Fruit fly (Drosophila melanogaster) whole organism, adult: Measurements from ENCODE around the gene CG31010.

Experiments used
- CG11617 ChIP-seq: fragments of 200-800 bp; sonication (Bioruptor generic); optimal IDR thresholded peaks from 2 replicates; lab custom pipeline; 2017; ENCODE audit warnings: mild to moderate bottlenecking, missing biosample characterization, missing genetic modification reagents, missing genetic modification characterization
- CG12768 ChIP-seq: fragments of 200-800 bp; sonication (Bioruptor generic); optimal IDR thresholded peaks from 2 replicates; lab custom pipeline; 2017; ENCODE audit warnings: missing biosample characterization, missing genetic modification characterization, mild to moderate bottlenecking, moderate library complexity, missing genetic modification reagents
- CG14711 ChIP-seq: fragments of 200-800 bp; sonication (Bioruptor generic); optimal IDR thresholded peaks from 2 replicates; lab custom pipeline; 2018; ENCODE audit warnings: missing biosample characterization, mild to moderate bottlenecking, missing genetic modification characterization, moderate library complexity
- CG1620 ChIP-seq: fragments of 200-800 bp; sonication (Bioruptor generic); optimal IDR thresholded peaks from 2 replicates; lab custom pipeline; 2016; ENCODE audit warnings: missing biosample characterization, missing genetic modification characterization
- CG33017 ChIP-seq: fragments of 200-800 bp; sonication (Bioruptor generic); optimal IDR thresholded peaks from 2 replicates; lab custom pipeline; 2018; ENCODE audit warnings: missing biosample characterization, mild to moderate bottlenecking, missing genetic modification characterization, moderate library complexity
- CG5204 ChIP-seq: fragments of 200-800 bp; sonication (Bioruptor generic); optimal IDR thresholded peaks from 2 replicates; lab custom pipeline; 2016; ENCODE audit warnings: missing biosample characterization, missing genetic modification characterization
- CG7045 ChIP-seq: fragments of 200-800 bp; sonication (Bioruptor generic); optimal IDR thresholded peaks from 2 replicates; lab custom pipeline; 2017; ENCODE audit warnings: missing biosample characterization, mild to moderate bottlenecking, missing genetic modification characterization
- CG7101 ChIP-seq: fragments of 200-800 bp; sonication (Bioruptor generic); optimal IDR thresholded peaks from 2 replicates; lab custom pipeline; 2018; ENCODE audit warnings: missing biosample characterization, mild to moderate bottlenecking, missing genetic modification characterization, moderate library complexity
- Crg-1 ChIP-seq: fragments of 200-800 bp; sonication (Bioruptor generic); optimal IDR thresholded peaks from 2 replicates; lab custom pipeline; 2016; ENCODE audit warnings: missing biosample characterization, missing genetic modification characterization
- Hr96 ChIP-seq: fragments of 200-800 bp; sonication (Bioruptor generic); optimal IDR thresholded peaks from 2 replicates; lab custom pipeline; 2016; ENCODE audit warnings: missing biosample characterization, missing genetic modification characterization
- Mnt ChIP-seq: fragments of 200-800 bp; sonication (Bioruptor generic); optimal IDR thresholded peaks from 2 replicates; lab custom pipeline; 2016; ENCODE audit warnings: missing biosample characterization, mild to moderate bottlenecking, missing genetic modification characterization
- bab1 ChIP-seq: fragments of 200-800 bp; sonication (Bioruptor generic); optimal IDR thresholded peaks from 3 replicates; lab custom pipeline; 2019; ENCODE audit warnings: missing biosample characterization, mild to moderate bottlenecking, missing genetic modification characterization, moderate library complexity
- cic ChIP-seq: fragments of 200-800 bp; sonication (Bioruptor generic); optimal IDR thresholded peaks from 2 replicates; lab custom pipeline; 2017; ENCODE audit warnings: missing biosample characterization, mild to moderate bottlenecking, missing genetic modification characterization, moderate library complexity
- cnc ChIP-seq, 2 experiments: fragments of >200 bp; optimal IDR thresholded peaks; 2 replicates each; lab custom pipeline; 2017
- kay ChIP-seq: fragments of 200-800 bp; sonication (Bioruptor generic); peaks from one replicate; lab custom pipeline; 2016; ENCODE audit warnings: missing biosample characterization, missing genetic modification characterization, borderline replicate concordance
- ovo ChIP-seq: fragments of 200-800 bp; sonication (Bioruptor generic); optimal IDR thresholded peaks from 2 replicates; lab custom pipeline; 2016; ENCODE audit warnings: missing biosample characterization, missing genetic modification characterization
- pad ChIP-seq: fragments of 200-800 bp; sonication (Bioruptor generic); optimal IDR thresholded peaks from 3 replicates; lab custom pipeline; 2017; ENCODE audit warnings: missing biosample characterization, missing genetic modification characterization, mild to moderate bottlenecking, moderate library complexity, missing genetic modification reagents
- tj ChIP-seq: fragments of 200-800 bp; sonication (Bioruptor generic); optimal IDR thresholded peaks from 3 replicates; lab custom pipeline; 2017; ENCODE audit warnings: missing biosample characterization, mild to moderate bottlenecking, missing genetic modification characterization, moderate library complexity
- toe ChIP-seq: fragments of 200-800 bp; sonication (Bioruptor generic); optimal IDR thresholded peaks from 2 replicates; lab custom pipeline; 2016; ENCODE audit warnings: missing biosample characterization, missing genetic modification characterization

The CG31010 gene

DNA sequence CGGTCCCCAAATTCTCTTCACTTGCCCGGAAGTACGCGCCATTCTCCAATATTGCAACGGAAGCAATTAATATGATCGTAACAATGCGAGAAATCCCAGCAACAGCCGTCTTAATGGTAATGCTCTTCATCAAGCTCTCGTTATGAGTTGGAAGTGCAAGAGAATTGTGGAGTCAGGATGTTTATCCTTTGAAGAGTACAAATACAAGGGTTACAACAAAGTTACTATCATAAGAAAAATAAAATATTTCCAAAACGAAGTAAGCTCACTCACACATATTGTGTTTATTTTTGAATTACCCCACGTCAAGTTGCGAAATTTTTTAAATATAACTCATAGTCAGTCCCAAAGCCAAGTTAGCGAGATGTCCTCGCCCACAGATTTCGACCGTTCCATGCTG lies 36.7 kb upstream of the CG31010 start, which contains the start of gene CG15543:
Gene CG15543 (plus strand): TSS at position 301 of the 400 bp plus-strand sequence.
- TF ChIP-seq CG12768 (GFP tag; lab: Kevin White, UChicago) (no peak), kay (GFP tag; lab: Kevin White, UChicago) (no peak), Mnt (GFP tag; lab: Kevin White, UChicago) (no peak), CG5204 (GFP tag; lab: Kevin White, UChicago) (no peak), CG7101 (tag; lab: Kevin White, UChicago) (no peak), ovo (GFP tag; lab: Kevin White, UChicago) (no peak), bab1 (GFP tag; lab: Kevin White, UChicago) (no peak), CG33017 (tag; lab: Kevin White, UChicago) (no peak), tj (GFP tag; lab: Kevin White, UChicago) (no peak), Crg-1 (GFP tag; lab: Kevin White, UChicago) (no peak)

DNA sequence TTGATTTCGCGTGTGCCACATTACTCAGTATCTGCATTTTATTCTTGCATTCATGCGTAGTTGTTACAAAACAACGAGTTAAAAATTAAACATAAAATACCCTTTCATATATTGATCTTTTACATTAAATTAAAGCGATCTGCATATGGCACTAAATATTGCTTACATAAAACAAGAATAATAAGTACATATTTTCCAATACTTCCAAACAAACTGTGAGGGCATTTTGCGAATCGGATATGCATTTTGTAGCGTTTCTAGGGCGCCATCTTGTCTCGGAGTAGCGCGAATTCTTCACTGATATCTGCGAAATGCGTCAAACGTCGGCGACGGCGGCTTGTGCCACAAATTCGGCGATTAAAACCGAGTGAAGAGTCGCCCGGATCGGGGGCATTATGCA lies 35.5 kb upstream of the CG31010 start:
- TF ChIP-seq CG1620 (GFP tag; lab: Kevin White, UChicago) = no peak
- no peak for TF ChIP-seq CG14711 (tag; lab: Kevin White, UChicago)
- TF ChIP-seq Crg-1 (GFP tag; lab: Kevin White, UChicago) = no peak
- no peak for TF ChIP-seq Hr96 (GFP tag; lab: Kevin White, UChicago)
- no peak for TF ChIP-seq CG11617 (GFP tag; lab: Kevin White, UChicago)
- TF ChIP-seq ovo (GFP tag; lab: Kevin White, UChicago) = no peak
- TF ChIP-seq toe (GFP tag; lab: Kevin White, UChicago) = no peak
- no peak for TF ChIP-seq kay (GFP tag; lab: Kevin White, UChicago)
- TF ChIP-seq cic = no peak
- no peak for TF ChIP-seq Mnt (GFP tag; lab: Kevin White, UChicago)
- no peak for TF ChIP-seq CG12768 (GFP tag; lab: Kevin White, UChicago)
- TF ChIP-seq bab1 (GFP tag; lab: Kevin White, UChicago) = no peak

DNA sequence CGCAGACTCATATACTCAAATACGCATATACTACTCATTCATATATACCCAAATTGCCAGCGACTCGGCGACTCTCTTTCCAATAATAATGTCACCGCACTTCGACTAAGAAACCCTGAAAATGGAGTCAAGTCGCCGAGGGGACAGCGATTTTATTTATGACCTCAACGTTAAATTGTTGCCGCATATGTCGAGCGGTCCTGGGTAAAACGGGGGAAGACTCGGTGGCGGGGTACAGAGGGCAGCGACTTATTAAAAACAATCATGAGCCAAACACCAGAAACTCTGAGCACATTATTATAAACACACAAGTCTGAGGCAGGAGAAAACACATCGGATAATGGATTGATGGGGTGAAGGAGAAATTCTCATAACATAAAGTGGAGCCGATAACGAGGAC lies 29.1 kb upstream of the CG31010 start:
- TF ChIP-seq kay (GFP tag; lab: Kevin White, UChicago) (no peak), CG5204 (GFP tag; lab: Kevin White, UChicago) (no peak), CG7101 (tag; lab: Kevin White, UChicago) (no peak), toe (GFP tag; lab: Kevin White, UChicago) (no peak)

DNA sequence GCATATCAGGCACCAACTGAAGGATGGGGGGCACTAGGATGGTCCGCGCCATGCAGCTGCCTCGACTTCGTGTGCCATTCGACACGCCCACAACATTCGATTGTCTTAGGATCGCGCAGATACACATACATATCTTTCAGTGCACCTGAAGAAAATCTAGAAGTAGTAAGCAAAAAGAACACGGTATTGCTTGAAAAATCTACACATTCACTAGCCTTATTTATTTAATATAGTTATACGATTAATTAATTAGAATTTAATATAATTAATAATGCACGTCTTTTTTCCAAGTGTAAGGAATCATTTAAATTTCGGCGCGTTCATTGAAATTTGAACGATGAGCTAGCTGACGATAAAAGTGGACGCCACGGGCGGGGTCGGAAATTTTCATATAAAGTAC lies 28.7 kb upstream of the CG31010 start:
- TF ChIP-seq kay (GFP tag; lab: Kevin White, UChicago) (no peak), Mnt (GFP tag; lab: Kevin White, UChicago) (no peak), Hr96 (GFP tag; lab: Kevin White, UChicago) (no peak), CG7101 (tag; lab: Kevin White, UChicago) (no peak), CG14711 (tag; lab: Kevin White, UChicago) (no peak)

DNA sequence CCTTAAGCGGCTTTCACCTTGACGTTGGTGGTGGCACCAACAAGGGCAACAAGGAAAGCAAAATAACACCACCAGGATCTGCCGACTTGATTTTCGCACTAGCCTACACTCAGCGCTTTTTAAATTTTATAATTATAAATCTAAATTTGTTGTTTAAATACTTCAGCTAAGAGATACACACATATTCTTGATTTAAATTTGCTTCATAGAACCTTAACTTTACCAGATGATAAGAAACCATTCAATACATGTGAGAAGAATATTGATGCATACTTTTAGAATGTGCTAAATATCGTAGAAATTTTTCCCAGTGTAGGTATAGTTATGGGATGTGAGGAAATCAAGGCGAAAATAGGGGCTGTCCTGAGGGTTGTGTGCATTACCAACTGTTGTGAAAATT lies 27.2 kb upstream of the CG31010 start:
- no peak for TF ChIP-seq kay (GFP tag; lab: Kevin White, UChicago)

DNA sequence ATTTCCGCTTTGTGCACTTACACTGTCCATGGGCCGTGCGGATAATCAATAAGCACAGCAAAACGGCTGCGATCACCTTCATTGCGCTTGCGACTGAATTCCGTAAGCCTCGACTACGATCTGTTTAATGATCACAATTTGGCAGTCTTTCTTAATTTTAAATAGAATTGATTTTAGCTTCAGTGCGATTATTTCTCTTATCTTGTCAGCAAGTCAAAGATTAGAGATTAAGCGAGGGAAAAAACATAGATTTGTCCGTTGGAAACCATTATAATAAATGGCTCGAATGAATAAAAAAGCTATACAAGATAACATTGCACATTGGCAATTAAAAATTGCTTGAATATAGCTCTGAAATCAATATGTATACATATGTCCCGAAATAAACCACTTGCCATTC lies 25.1 kb upstream of the CG31010 start, which contains the start of gene CG11313:
Gene CG11313 (minus strand): TSS at position 101 of the 400 bp plus-strand sequence.
- no peak for TF ChIP-seq kay (GFP tag; lab: Kevin White, UChicago)
- no peak for TF ChIP-seq bab1 (GFP tag; lab: Kevin White, UChicago)
- no peak for TF ChIP-seq CG12768 (GFP tag; lab: Kevin White, UChicago)
- TF ChIP-seq CG33017 (tag; lab: Kevin White, UChicago) = no peak
- no peak for TF ChIP-seq CG11617 (GFP tag; lab: Kevin White, UChicago)
- TF ChIP-seq toe (GFP tag; lab: Kevin White, UChicago) = no peak

DNA sequence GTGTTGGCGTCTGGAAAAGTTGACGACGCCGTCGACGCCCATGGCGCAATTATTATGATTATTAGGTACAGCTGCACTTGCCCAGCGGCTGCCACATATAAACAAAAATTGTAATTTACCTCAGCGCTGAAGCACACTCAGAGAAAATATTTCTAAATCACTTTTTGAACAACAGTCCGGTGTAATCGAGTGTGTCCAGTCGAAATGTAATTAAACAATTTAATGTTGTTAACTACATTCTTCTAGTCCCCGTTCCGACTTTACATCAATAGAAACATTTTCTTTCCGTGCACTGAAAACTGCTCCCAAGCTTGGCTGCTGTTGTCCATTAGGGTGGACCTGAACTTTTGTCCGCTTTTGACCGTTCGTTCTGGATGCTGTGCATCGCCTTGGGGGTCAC lies 23.1 kb upstream of the CG31010 start:
- TF ChIP-seq CG7101 (tag; lab: Kevin White, UChicago) (no peak), bab1 (GFP tag; lab: Kevin White, UChicago) (no peak), kay (GFP tag; lab: Kevin White, UChicago) (no peak)

DNA sequence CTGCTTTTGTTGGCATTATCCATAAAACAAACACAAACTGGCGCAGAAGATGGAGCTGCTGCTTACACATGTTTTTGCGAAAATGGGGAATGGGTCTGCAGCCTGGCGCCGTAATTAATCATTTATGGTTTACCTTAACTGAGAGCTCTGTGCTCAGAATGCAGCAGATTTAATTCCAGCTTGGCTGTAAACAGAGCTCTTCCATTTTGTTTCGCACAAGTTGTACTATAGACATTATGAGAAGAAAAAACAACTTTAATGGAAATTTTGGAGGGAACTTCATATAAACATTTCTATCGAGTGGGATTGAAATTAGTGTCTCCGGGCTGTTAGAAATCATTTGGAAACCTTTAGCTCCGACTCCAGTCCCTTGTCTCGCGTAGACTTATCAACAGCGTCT lies 19.9 kb upstream of the CG31010 start, which contains the start of gene eIF4H2:
Gene eIF4H2 (plus strand): TSS at position 301 of the 400 bp plus-strand sequence.
- TF ChIP-seq pad (GFP tag; lab: Kevin White, UChicago) (no peak), kay (GFP tag; lab: Kevin White, UChicago) (no peak), cnc (optimal IDR thresholded peaks at IDR 0.05; lab: Kevin White, UChicago) (no peak), cic (no peak), Hr96 (GFP tag; lab: Kevin White, UChicago) (no peak), CG7045 (no peak), ovo (GFP tag; lab: Kevin White, UChicago) (no peak), tj (GFP tag; lab: Kevin White, UChicago) (no peak), CG33017 (tag; lab: Kevin White, UChicago) (no peak), Crg-1 (GFP tag; lab: Kevin White, UChicago) (no peak), toe (GFP tag; lab: Kevin White, UChicago) (no peak)
